Fruit fly (Drosophila melanogaster) whole organism, embryonic: ENCODE measurements around the gene CG3546.

ENCODE experiments used
- B-H1 ChIP-seq: fragments of 200-800 bp; sonication (Bioruptor generic); IDR thresholded peaks from 3 replicates; pipeline ENCODE4 v1.3.6; 2022; ENCODE audit warnings: missing biosample characterization, missing genetic modification characterization
- CG10274 ChIP-seq: fragments of 200-800 bp; sonication (Bioruptor generic); optimal IDR thresholded peaks from 3 replicates; lab custom pipeline; 2017; ENCODE audit warnings: missing biosample characterization, mild to moderate bottlenecking, missing genetic modification characterization
- CG12744 ChIP-seq: fragments of 200-800 bp; sonication (Bioruptor generic); optimal IDR thresholded peaks from 2 replicates; lab custom pipeline; 2016; ENCODE audit warnings: missing biosample characterization, missing genetic modification characterization
- CG13624 ChIP-seq: fragments of 200-800 bp; sonication (Bioruptor generic); optimal IDR thresholded peaks from 2 replicates; lab custom pipeline; 2016; ENCODE audit warnings: missing biosample characterization, missing genetic modification characterization
- CG13894 ChIP-seq: fragments of 200-800 bp; sonication (Bioruptor generic); optimal IDR thresholded peaks from 3 replicates; lab custom pipeline; 2018; ENCODE audit warnings: missing biosample characterization, mild to moderate bottlenecking, missing genetic modification characterization, moderate library complexity
- CG1792 ChIP-seq: fragments of 200-800 bp; sonication (Bioruptor generic); optimal IDR thresholded peaks from 2 replicates; lab custom pipeline; 2016; ENCODE audit warnings: missing biosample characterization, missing genetic modification characterization
- CG18619 ChIP-seq: fragments of 200-800 bp; sonication (Bioruptor generic); optimal IDR thresholded peaks from 3 replicates; lab custom pipeline; 2017; ENCODE audit warnings: missing biosample characterization, mild to moderate bottlenecking, missing genetic modification characterization
- CG33557 ChIP-seq: fragments of 200-800 bp; sonication (Bioruptor generic); optimal IDR thresholded peaks from 2 replicates; lab custom pipeline; 2019; ENCODE audit warnings: missing biosample characterization, mild to moderate bottlenecking, missing genetic modification characterization, moderate library complexity
- CG3407 ChIP-seq: fragments of 200-800 bp; sonication (Bioruptor generic); optimal IDR thresholded peaks from 2 replicates; lab custom pipeline; 2018; ENCODE audit warnings: missing biosample characterization, mild to moderate bottlenecking, missing genetic modification characterization
- CG5180 ChIP-seq: fragments of 200-800 bp; sonication (Bioruptor generic); optimal IDR thresholded peaks from 3 replicates; lab custom pipeline; 2017; ENCODE audit warnings: missing biosample characterization, missing genetic modification characterization, mild to moderate bottlenecking, moderate library complexity, missing genetic modification reagents
- CG5245 ChIP-seq: fragments of 200-800 bp; sonication (Bioruptor generic); optimal IDR thresholded peaks from 3 replicates; lab custom pipeline; 2016; ENCODE audit warnings: missing biosample characterization, missing genetic modification characterization
- CG6272 ChIP-seq: fragments of 200-800 bp; sonication (Bioruptor generic); IDR thresholded peaks from 2 replicates; pipeline ENCODE4 v1.3.6; 2022; ENCODE audit warnings: missing biosample characterization, missing genetic modification characterization
- CG8765 ChIP-seq: fragments of 200-800 bp; sonication (Bioruptor generic); IDR thresholded peaks from 2 replicates; pipeline ENCODE4 v1.3.6; 2022; ENCODE audit warnings: missing biosample characterization, missing genetic modification characterization
- CG9797 ChIP-seq: fragments of 200-800 bp; sonication (Bioruptor generic); optimal IDR thresholded peaks from 3 replicates; lab custom pipeline; 2018; ENCODE audit warnings: missing biosample characterization, mild to moderate bottlenecking, missing genetic modification characterization
- CHES-1-like ChIP-seq: fragments of 200-800 bp; sonication (Bioruptor generic); optimal IDR thresholded peaks from 2 replicates; lab custom pipeline; 2016; ENCODE audit warnings: missing biosample characterization, missing genetic modification characterization
- CkIIα-i1 ChIP-seq: fragments of 200-800 bp; sonication (Bioruptor generic); IDR thresholded peaks from 2 replicates; pipeline ENCODE4 v1.3.6; 2022; ENCODE audit warnings: missing biosample characterization, missing genetic modification characterization
- Doc2 ChIP-seq: fragments of 200-800 bp; sonication (Bioruptor generic); IDR thresholded peaks from 2 replicates; pipeline ENCODE4 v1.3.6; 2022; ENCODE audit warnings: missing biosample characterization, missing genetic modification characterization
- E2f2 ChIP-seq: fragments of 200-800 bp; sonication (Bioruptor generic); IDR thresholded peaks from 2 replicates; pipeline ENCODE4 v1.3.6; 2022; ENCODE audit warnings: missing biosample characterization, missing genetic modification characterization
- HLH3B ChIP-seq: fragments of 200-800 bp; sonication (Bioruptor generic); IDR thresholded peaks from 2 replicates; pipeline ENCODE4 v1.3.6; 2022; ENCODE audit warnings: missing biosample characterization, missing genetic modification characterization
- HLHmδ ChIP-seq: fragments of 200-800 bp; sonication (Bioruptor generic); optimal IDR thresholded peaks from 2 replicates; lab custom pipeline; 2018; ENCODE audit warnings: missing biosample characterization, mild to moderate bottlenecking, missing genetic modification characterization, moderate library complexity
- HmgD ChIP-seq: fragments of 200-800 bp; sonication (Bioruptor generic); optimal IDR thresholded peaks from 3 replicates; lab custom pipeline; 2016; ENCODE audit warnings: missing biosample characterization, missing genetic modification characterization
- Lim3 ChIP-seq: fragments of 200-800 bp; sonication (Bioruptor generic); IDR thresholded peaks from 2 replicates; pipeline ENCODE4 v1.3.6; 2022; ENCODE audit warnings: missing biosample characterization, missing genetic modification characterization
- MBD-R2 ChIP-seq: fragments of 200-800 bp; sonication (Bioruptor generic); IDR thresholded peaks from 2 replicates; pipeline ENCODE4 v1.3.6; 2022; ENCODE audit warnings: missing biosample characterization, missing genetic modification characterization
- Myb ChIP-seq: fragments of 200-800 bp; sonication (Bioruptor generic); optimal IDR thresholded peaks from 2 replicates; lab custom pipeline; 2016; ENCODE audit warnings: missing biosample characterization, missing genetic modification characterization
- Oli ChIP-seq: fragments of 200-800 bp; sonication (Bioruptor generic); optimal IDR thresholded peaks from 2 replicates; lab custom pipeline; 2018; ENCODE audit warnings: missing biosample characterization, mild to moderate bottlenecking, missing genetic modification characterization, moderate library complexity
- Pdp1 ChIP-seq, 2 experiments: fragments of 200-800 bp; sonication (Bioruptor generic); optimal IDR thresholded peaks; 3 replicates each; lab custom pipeline; 2016; ENCODE audit warnings: missing biosample characterization in 2 of 2, missing genetic modification characterization in 2 of 2, mild to moderate bottlenecking in 1 of 2, moderate library complexity in 1 of 2
- Spps ChIP-seq: fragments of 200-800 bp; sonication (Bioruptor generic); optimal IDR thresholded peaks from 2 replicates; lab custom pipeline; 2018; ENCODE audit warnings: missing biosample characterization, mild to moderate bottlenecking, missing genetic modification characterization
- TFAM ChIP-seq: fragments of 200-800 bp; sonication (Bioruptor generic); optimal IDR thresholded peaks from 2 replicates; lab custom pipeline; 2017; ENCODE audit warnings: missing biosample characterization, missing genetic modification characterization, inconsistent platforms
- Vsx1 ChIP-seq: fragments of 200-800 bp; sonication (Bioruptor generic); optimal IDR thresholded peaks from 2 replicates; lab custom pipeline; 2017; ENCODE audit warnings: missing biosample characterization, mild to moderate bottlenecking, missing genetic modification characterization, missing genetic modification reagents
- YL-1 ChIP-seq: fragments of 200-800 bp; sonication (Bioruptor generic); optimal IDR thresholded peaks from 3 replicates; lab custom pipeline; 2017; ENCODE audit warnings: missing biosample characterization, mild to moderate bottlenecking, missing genetic modification characterization
- ara ChIP-seq: fragments of 200-800 bp; sonication (Bioruptor generic); IDR thresholded peaks from 2 replicates; pipeline ENCODE4 v1.3.6; 2022; ENCODE audit warnings: missing biosample characterization, missing genetic modification characterization
- bab2 ChIP-seq: fragments of 200-800 bp; sonication (Bioruptor generic); optimal IDR thresholded peaks from 2 replicates; lab custom pipeline; 2016; ENCODE audit warnings: missing biosample characterization, missing genetic modification characterization
- btn ChIP-seq: fragments of 200-800 bp; sonication (Bioruptor generic); optimal IDR thresholded peaks from 2 replicates; lab custom pipeline; 2016; ENCODE audit warnings: missing biosample characterization, missing genetic modification characterization
- dm ChIP-seq: fragments of 200-800 bp; sonication (Bioruptor generic); optimal IDR thresholded peaks from 3 replicates; lab custom pipeline; 2016; ENCODE audit warnings: missing biosample characterization, missing genetic modification characterization
- en ChIP-seq: fragments of 200-800 bp; sonication (Bioruptor generic); optimal IDR thresholded peaks from 2 replicates; lab custom pipeline; 2016; ENCODE audit warnings: missing biosample characterization, missing genetic modification characterization
- fd3F ChIP-seq: fragments of 200-800 bp; sonication (Bioruptor generic); optimal IDR thresholded peaks from 2 replicates; lab custom pipeline; 2018; ENCODE audit warnings: missing biosample characterization, mild to moderate bottlenecking, missing genetic modification characterization, moderate library complexity
- kay ChIP-seq: fragments of 200-800 bp; sonication (Bioruptor generic); optimal IDR thresholded peaks from 2 replicates; lab custom pipeline; 2016; ENCODE audit warnings: missing biosample characterization, missing genetic modification characterization
- lab ChIP-seq: fragments of 200-800 bp; sonication (Bioruptor generic); optimal IDR thresholded peaks from 3 replicates; lab custom pipeline; 2017; ENCODE audit warnings: missing biosample characterization, missing genetic modification characterization, mild to moderate bottlenecking, moderate library complexity, missing genetic modification reagents
- lmd ChIP-seq: fragments of 200-800 bp; sonication (Bioruptor generic); IDR thresholded peaks from 2 replicates; pipeline ENCODE4 v1.3.6; 2022; ENCODE audit warnings: missing biosample characterization, missing genetic modification characterization
- p53 ChIP-seq: fragments of 200-800 bp; sonication (Bioruptor generic); optimal IDR thresholded peaks from 2 replicates; lab custom pipeline; 2016; ENCODE audit warnings: missing biosample characterization, missing genetic modification characterization
- prd ChIP-seq, 3 experiments: fragments of >200 bp in 2 of 3; fragments of 200-800 bp in 1 of 3; sonication (Bioruptor generic) in 1 of 3; optimal IDR thresholded peaks in 2 of 3; IDR thresholded peaks in 1 of 3; 2 replicates in 2 of 3; 3 replicates in 1 of 3; pipeline versions ENCODE4 v1.3.6 to Lab custom; 2017 to 2022; ENCODE audit warnings: missing biosample characterization in 1 of 3, missing genetic modification characterization in 1 of 3
- ro ChIP-seq: fragments of 200-800 bp; sonication (Bioruptor generic); IDR thresholded peaks from 2 replicates; pipeline ENCODE4 v1.3.6; 2022; ENCODE audit warnings: missing biosample characterization, missing genetic modification characterization
- sens-2 ChIP-seq: fragments of 200-800 bp; sonication (Bioruptor generic); IDR thresholded peaks from 2 replicates; pipeline ENCODE4 v1.3.6; 2022; ENCODE audit warnings: missing biosample characterization, missing genetic modification characterization
- seq ChIP-seq: fragments of 200-800 bp; sonication (Bioruptor generic); IDR thresholded peaks from 2 replicates; pipeline ENCODE4 v1.3.6; 2022; ENCODE audit warnings: missing biosample characterization, missing genetic modification characterization
- shn ChIP-seq: fragments of 200-800 bp; sonication (Bioruptor generic); optimal IDR thresholded peaks from 3 replicates; lab custom pipeline; 2016; ENCODE audit warnings: missing biosample characterization, missing genetic modification characterization
- slbo ChIP-seq: fragments of 200-800 bp; sonication (Bioruptor generic); IDR thresholded peaks from 2 replicates; pipeline ENCODE4 v1.3.6; 2022; ENCODE audit warnings: missing biosample characterization, missing genetic modification characterization
- sna ChIP-seq: fragments of 200-800 bp; sonication (Bioruptor generic); IDR thresholded peaks from 2 replicates; pipeline ENCODE4 v1.3.6; 2022; ENCODE audit warnings: missing biosample characterization, missing genetic modification characterization; ENCODE audit not compliant: partially characterized antibody
- stwl ChIP-seq: fragments of 200-800 bp; sonication (Bioruptor generic); optimal IDR thresholded peaks from 3 replicates; lab custom pipeline; 2018; ENCODE audit warnings: missing biosample characterization, mild to moderate bottlenecking, missing genetic modification characterization, moderate library complexity
- tx ChIP-seq: fragments of 200-800 bp; sonication (Bioruptor generic); optimal IDR thresholded peaks from 2 replicates; lab custom pipeline; 2016; ENCODE audit warnings: missing biosample characterization, missing genetic modification characterization
- wor ChIP-seq: fragments of 200-800 bp; sonication (Bioruptor generic); IDR thresholded peaks from 2 replicates; pipeline ENCODE4 v1.3.6; 2022; ENCODE audit warnings: missing biosample characterization, missing genetic modification characterization
- zen2 ChIP-seq: fragments of 200-800 bp; sonication (Bioruptor generic); IDR thresholded peaks from 3 replicates; pipeline ENCODE4 v1.3.6; 2022; ENCODE audit warnings: missing biosample characterization, missing genetic modification characterization; ENCODE audit not compliant: partially characterized antibody
- zf30C ChIP-seq: fragments of 200-800 bp; sonication (Bioruptor generic); optimal IDR thresholded peaks from 3 replicates; lab custom pipeline; 2018; ENCODE audit warnings: missing biosample characterization, mild to moderate bottlenecking, missing genetic modification characterization

Gene CG3546

dm6 chrX:4581769-4582168 is 23.9 kb downstream of the CG3546 start (continued):
- TF ChIP-seq bab2 (GFP tag; lab: Kevin White, UChicago), result peak; percentile 12
- no peak for TF ChIP-seq sna
- TF ChIP-seq lab (GFP tag; lab: Kevin White, UChicago), result no peak
- TF ChIP-seq HmgD, result no peak
- no peak for TF ChIP-seq CG13624 (GFP tag; lab: Kevin White, UChicago)
- TF ChIP-seq stwl (tag; lab: Kevin White, UChicago), result no peak
- no peak for TF ChIP-seq CkIIα-i1 (GFP tag; lab: Robert Waterston, UW)
- 0 out of 2 replicates have a peak, but pooled peaks have one; percentile 20 for TF ChIP-seq wor (GFP tag; lab: Robert Waterston, UW)
- TF ChIP-seq CG33557, result peak; percentile 49
- no peak for TF ChIP-seq Vsx1 (GFP tag; lab: Kevin White, UChicago)
- TF ChIP-seq CG18619, result peak; percentile 1
- no peak for TF ChIP-seq CG1792 (GFP tag; lab: Kevin White, UChicago)
- no peak for TF ChIP-seq zf30C (GFP tag; lab: Kevin White, UChicago)
- peak; percentile 37; the same call in 1 of the 2 replicates for TF ChIP-seq HLH3B
- TF ChIP-seq Myb (GFP tag; lab: Kevin White, UChicago), result no peak
- TF ChIP-seq slbo (GFP tag; lab: Robert Waterston, UW), result no peak
- no peak for TF ChIP-seq shn (GFP tag; lab: Kevin White, UChicago)
- TF ChIP-seq zen2 (GFP tag; lab: Robert Waterston, UW), result no peak
- TF ChIP-seq CG10274, result no peak
- TF ChIP-seq lmd (GFP tag; lab: Robert Waterston, UW), result peak; percentile 37; the same call in 1 of the 2 replicates
- TF ChIP-seq CG13894 (tag; lab: Kevin White, UChicago), result no peak
- TF ChIP-seq kay, result no peak
- no peak for TF ChIP-seq btn (GFP tag; lab: Kevin White, UChicago)
- no peak for TF ChIP-seq CG5245
- no peak; the same call in 1 of the 2 replicates for TF ChIP-seq ro (GFP tag; lab: Robert Waterston, UW)
- no peak for TF ChIP-seq CG9797 (GFP tag; lab: Kevin White, UChicago)
- TF ChIP-seq CG3407 (GFP tag; lab: Kevin White, UChicago), result peak; percentile 9
- no peak for TF ChIP-seq en (GFP tag; lab: Kevin White, UChicago)
- no peak for TF ChIP-seq seq (GFP tag; lab: Robert Waterston, UW)
- peak; percentile 10 to 21 for TF ChIP-seq Pdp1 (GFP tag; optimal IDR thresholded peaks at IDR 0.05; lab: Kevin White, UChicago)
- TF ChIP-seq CG8765 (GFP tag; lab: Robert Waterston, UW), result no peak
- TF ChIP-seq B-H1 (GFP tag; lab: Robert Waterston, UW), result no peak
- no peak for TF ChIP-seq Doc2 (GFP tag; lab: Robert Waterston, UW)
- no peak for TF ChIP-seq MBD-R2 (GFP tag; lab: Robert Waterston, UW)
- TF ChIP-seq TFAM, result no peak
- no peak for TF ChIP-seq sens-2
- peak; percentile 66 for TF ChIP-seq ara
- TF ChIP-seq Oli (tag; lab: Kevin White, UChicago), result peak; percentile 51
- TF ChIP-seq E2f2, result no peak
- TF ChIP-seq Lim3, result no peak
- TF ChIP-seq CG12744 (GFP tag; lab: Kevin White, UChicago), result no peak
- no peak for TF ChIP-seq CHES-1-like (GFP tag; lab: Kevin White, UChicago)
- no peak for TF ChIP-seq dm (GFP tag; lab: Kevin White, UChicago)
- TF ChIP-seq YL-1 (GFP tag; lab: Kevin White, UChicago), result no peak
- no peak for TF ChIP-seq prd (optimal IDR thresholded peaks at IDR 0.05; lab: Kevin White, UChicago)
- peak; percentile 69; the same call in 2 of the 3 replicates for TF ChIP-seq prd (GFP tag; IDR thresholded peaks at IDR 0.05; lab: Robert Waterston, UW)
- no peak for TF ChIP-seq p53
- no peak for TF ChIP-seq CG6272 (GFP tag; lab: Robert Waterston, UW)
- TF ChIP-seq CG5180 (GFP tag; lab: Kevin White, UChicago), result no peak
- no peak for TF ChIP-seq tx
- no peak for TF ChIP-seq fd3F (GFP tag; lab: Kevin White, UChicago)
- no peak for TF ChIP-seq HLHmδ (GFP tag; lab: Kevin White, UChicago)
- peak; percentile 32 for TF ChIP-seq Spps (tag; lab: Kevin White, UChicago)
